Fruit fly (Drosophila melanogaster): ENCODE measurements around the gene Gal.

The Gal gene

DNA sequence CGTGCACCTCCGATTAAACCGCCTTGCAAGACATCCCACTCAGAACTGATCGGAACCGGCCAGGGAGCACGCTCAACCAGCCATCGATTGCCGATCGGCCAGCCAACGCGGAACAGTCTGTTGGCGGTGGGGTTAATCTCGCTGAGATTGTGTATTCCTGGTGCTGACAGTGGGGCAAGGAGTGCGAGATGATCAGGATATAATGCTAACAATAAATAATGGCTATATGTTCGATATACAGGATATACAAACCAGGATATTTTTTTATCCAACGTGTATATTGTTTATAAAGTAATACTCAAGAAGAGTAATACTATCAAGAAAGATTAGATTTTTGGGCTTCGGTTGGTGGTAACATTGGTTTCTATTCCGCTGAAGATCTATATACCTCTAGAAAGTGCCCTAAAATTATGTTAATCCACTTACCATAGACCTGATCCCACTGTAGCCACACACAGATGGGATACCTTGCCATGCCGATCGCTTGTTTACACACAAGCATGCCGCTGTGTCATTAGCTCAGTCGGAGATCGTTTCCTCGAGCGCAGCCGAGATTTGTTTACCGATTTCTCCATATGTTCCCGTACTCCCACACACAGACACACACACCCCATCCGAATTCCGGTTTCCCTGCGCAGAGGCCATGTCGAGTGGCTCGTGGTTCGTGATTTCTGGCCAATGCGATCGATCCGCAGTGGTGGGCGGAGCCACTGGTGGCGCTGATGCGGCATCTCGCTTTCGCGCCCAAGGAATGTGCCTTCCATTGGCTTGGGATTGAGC lies 12.9 kb upstream of the Gal start, which contains the start of gene H2.0 (continued):
- TF ChIP-seq unc-4 (GFP tag; IDR thresholded peaks at IDR 0.05; ENCODE audit: partially characterized antibody) (no peak), Opbp (GFP tag; IDR thresholded peaks at IDR 0.05; ENCODE audit: partially characterized antibody) (no peak), trem (tag; optimal IDR thresholded peaks at IDR 0.05) (peak; percentile 23), odd (GFP tag; optimal IDR thresholded peaks at IDR 0.05) (no peak), CG5180 (GFP tag; optimal IDR thresholded peaks at IDR 0.05) (no peak), crc (GFP tag; optimal IDR thresholded peaks at IDR 0.05) (no peak), CG16779 (GFP tag; IDR thresholded peaks at IDR 0.05) (no peak), Lim3 (GFP tag; IDR thresholded peaks at IDR 0.05) (no peak), CG15696 (tag; optimal IDR thresholded peaks at IDR 0.05) (peak; percentile 69), CG9727 (GFP tag; optimal IDR thresholded peaks at IDR 0.05) (peak; percentile 62), Nf-YA (GFP tag; IDR thresholded peaks at IDR 0.05) (peak; percentile 59; the same call in 1 of the 2 replicates), NK7.1 (GFP tag; optimal IDR thresholded peaks at IDR 0.05) (no peak), CG3065 (GFP tag; optimal IDR thresholded peaks at IDR 0.05) (no peak), gce (GFP tag; IDR thresholded peaks at IDR 0.05) (no peak), CG2202 (tag; optimal IDR thresholded peaks at IDR 0.05) (peak; percentile 8), bab2 (GFP tag; optimal IDR thresholded peaks at IDR 0.05) (no peak), CG12236 (GFP tag; optimal IDR thresholded peaks at IDR 0.05) (no peak), H15 (GFP tag; IDR thresholded peaks at IDR 0.05) (no peak), CG42726 (GFP tag; IDR thresholded peaks at IDR 0.05; ENCODE audit: partially characterized antibody) (no peak), CG17568 (GFP tag; optimal IDR thresholded peaks at IDR 0.05) (no peak), ase (GFP tag; IDR thresholded peaks at IDR 0.05) (no peak), cwo (GFP tag; optimal IDR thresholded peaks at IDR 0.05) (no peak), gro (GFP tag; optimal IDR thresholded peaks at IDR 0.05) (no peak), sqz (GFP tag; optimal IDR thresholded peaks at IDR 0.05) (no peak), CG8944 (GFP tag; optimal IDR thresholded peaks at IDR 0.05) (no peak), E2f1 (GFP tag; IDR thresholded peaks at IDR 0.05) (no peak), CG15073 (GFP tag; optimal IDR thresholded peaks at IDR 0.05) (no peak), CG10209 (GFP tag; optimal IDR thresholded peaks at IDR 0.05) (peak; percentile 38), Med (GFP tag) (peak; percentile 26), CG12219 (GFP tag; optimal IDR thresholded peaks at IDR 0.05) (no peak), Rx (GFP tag; IDR thresholded peaks at IDR 0.05) (no peak), CG4360 (GFP tag; IDR thresholded peaks at IDR 0.05) (no peak), CG43689 (GFP tag; IDR thresholded peaks at IDR 0.05) (no peak), CG30403 (GFP tag; optimal IDR thresholded peaks at IDR 0.05) (peak; percentile 42), tll (GFP tag; optimal IDR thresholded peaks at IDR 0.05) (no peak), CG4707 (GFP tag; optimal IDR thresholded peaks at IDR 0.05) (peak; percentile 1), CG11696 (GFP tag; IDR thresholded peaks at IDR 0.05) (no peak), MBD-R2 (GFP tag; IDR thresholded peaks at IDR 0.05) (no peak), Sry-δ (GFP tag; optimal IDR thresholded peaks at IDR 0.05) (no peak), fd3F (GFP tag; optimal IDR thresholded peaks at IDR 0.05) (no peak), E2f2 (GFP tag; IDR thresholded peaks at IDR 0.05) (no peak), Doc2 (GFP tag; IDR thresholded peaks at IDR 0.05) (no peak), HHEX (GFP tag; optimal IDR thresholded peaks at IDR 0.05) (no peak), cad (GFP tag; optimal IDR thresholded peaks at IDR 0.05) (no peak), kay (GFP tag; optimal IDR thresholded peaks at IDR 0.05) (no peak), HLHmδ (GFP tag; optimal IDR thresholded peaks at IDR 0.05) (peak; percentile 79), Six4 (GFP tag; optimal IDR thresholded peaks at IDR 0.05) (no peak), Dek (tag; optimal IDR thresholded peaks at IDR 0.05) (no peak), CG18262 (tag; optimal IDR thresholded peaks at IDR 0.05) (peak; percentile 74), Fer3 (tag; optimal IDR thresholded peaks at IDR 0.05) (no peak)

Measured in whole organism, embryonic.